Worm (Caenorhabditis elegans): ENCODE measurements around the gene T07G12.5.
A peak's percentile ranks its signal among the peaks of the same experiment; 100 is the strongest.

DNA sequence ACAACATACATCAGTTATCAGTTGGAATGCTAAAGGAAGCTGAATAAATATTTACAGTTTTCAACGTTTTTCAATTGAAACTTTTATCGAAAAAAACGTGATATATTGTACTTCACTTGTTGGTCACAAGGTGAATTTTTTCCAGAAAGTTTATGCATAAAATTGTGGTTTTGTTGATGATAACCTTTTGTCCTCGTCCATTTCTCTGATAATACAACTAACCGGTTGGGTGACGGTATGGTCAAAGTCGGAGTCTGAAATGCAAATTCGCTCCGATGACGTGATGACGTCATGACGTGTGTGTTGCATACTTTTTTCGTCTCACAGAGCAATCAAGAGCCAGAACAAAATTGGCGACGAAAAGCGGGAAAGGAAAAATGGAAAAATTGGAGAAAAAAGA is 33.5 kb downstream of the T07G12.5 start:
- no peak for TF ChIP-seq nhr-11 (tag; optimal IDR thresholded peaks at IDR 0.05)
- TF ChIP-seq unc-62 (GFP tag; optimal IDR thresholded peaks at IDR 0.05): no peak
- no peak for TF ChIP-seq fos-1 (tag; optimal IDR thresholded peaks at IDR 0.05)
- no peak for TF ChIP-seq dpl-1 (GFP tag; optimal IDR thresholded peaks at IDR 0.05)
- TF ChIP-seq sox-4 (tag; optimal IDR thresholded peaks at IDR 0.05): no peak
- TF ChIP-seq ceh-82 (tag; optimal IDR thresholded peaks at IDR 0.05): peak in 1 of 3 experiments; percentile 2
- no peak for TF ChIP-seq lin-13 (GFP tag; optimal IDR thresholded peaks at IDR 0.05)
- TF ChIP-seq mep-1 (tag; optimal IDR thresholded peaks at IDR 0.05): no peak
- TF ChIP-seq ama-1 (optimal IDR thresholded peaks at IDR 0.05): peak; percentile 4
- no peak for TF ChIP-seq pqm-1 (tag; optimal IDR thresholded peaks at IDR 0.05)
- TF ChIP-seq ceh-88 (GFP tag; IDR thresholded peaks at IDR 0.05): no peak
- no peak for TF ChIP-seq elt-3 (tag; optimal IDR thresholded peaks at IDR 0.05)
